Fruit fly (Drosophila melanogaster) whole organism, wandering third instar larva: ENCODE results near the gene Cul6.

Experiments used
- Dif ChIP-seq: fragments of 200-275, 200-300 bp; sonication (Bioruptor generic); optimal IDR thresholded peaks from 2 replicates; lab custom pipeline; 2018; ENCODE audit warnings: missing biosample characterization, missing genetic modification characterization; ENCODE audit not compliant: partially characterized antibody
- GATAd ChIP-seq: sonication (Bioruptor generic); optimal IDR thresholded peaks from 2 replicates; lab custom pipeline; 2016; ENCODE audit warnings: missing biosample characterization, missing genetic modification characterization
- Hr78 ChIP-seq: fragments of >200 bp; optimal IDR thresholded peaks from 2 replicates; lab custom pipeline; 2017; ENCODE audit warnings: missing biosample characterization, missing genetic modification characterization
- psq ChIP-seq: fragments of 200-800 bp; sonication (Bioruptor generic); optimal IDR thresholded peaks from 3 replicates; lab custom pipeline; 2017; ENCODE audit warnings: missing biosample characterization, mild to moderate bottlenecking, missing genetic modification characterization, moderate library complexity

DNA sequence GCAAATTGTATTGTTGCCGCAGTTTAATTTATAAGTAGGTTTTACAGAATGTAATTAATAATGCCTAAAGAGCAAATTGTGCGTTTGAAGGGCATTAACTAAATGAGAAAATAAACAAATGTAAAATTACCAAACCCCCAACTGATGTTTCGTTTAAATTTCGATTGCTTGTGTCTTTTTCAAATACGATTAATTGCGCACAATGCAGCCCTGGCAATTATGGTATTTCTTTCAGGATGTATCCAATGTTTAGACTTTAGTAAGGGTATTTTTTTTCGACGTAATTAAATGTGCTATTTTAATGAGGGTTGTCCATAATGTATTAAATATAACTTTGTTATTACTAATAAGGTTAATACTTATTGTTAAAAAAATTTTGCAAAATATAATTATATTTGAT is 29.4 kb upstream of the Cul6 start:
- no peak for TF ChIP-seq Hr78 (GFP tag; lab: Kevin White, UChicago)
- no peak for TF ChIP-seq psq
- no peak for TF ChIP-seq GATAd
- TF ChIP-seq Dif (GFP tag; lab: Kevin White, UChicago) = no peak
